Fruit fly (Drosophila melanogaster) whole organism, embryonic: ENCODE results near the gene CG32313.
A peak's percentile ranks its signal among the peaks of the same experiment; 100 is the strongest.

Experiments used
- Blimp-1 ChIP-seq: fragments of 200-800 bp; sonication (Bioruptor generic); optimal IDR thresholded peaks from 3 replicates; lab custom pipeline; 2018; ENCODE audit warnings: missing biosample characterization, missing genetic modification characterization, mild to moderate bottlenecking, moderate library complexity, missing genetic modification reagents
- CG10147 ChIP-seq: fragments of 200-800 bp; sonication (Bioruptor generic); optimal IDR thresholded peaks from 2 replicates; lab custom pipeline; 2019; ENCODE audit warnings: missing biosample characterization, mild to moderate bottlenecking, missing genetic modification characterization, moderate library complexity
- CG1024 ChIP-seq: fragments of 200-800 bp; sonication (Bioruptor generic); IDR thresholded peaks from 2 replicates; pipeline ENCODE4 v1.3.6; 2022; ENCODE audit warnings: missing biosample characterization, missing genetic modification characterization
- CG10274 ChIP-seq: fragments of 200-800 bp; sonication (Bioruptor generic); optimal IDR thresholded peaks from 3 replicates; lab custom pipeline; 2017; ENCODE audit warnings: missing biosample characterization, mild to moderate bottlenecking, missing genetic modification characterization
- CG11093 ChIP-seq: fragments of 200-800 bp; sonication (Bioruptor generic); IDR thresholded peaks from 3 replicates; pipeline ENCODE4 v1.3.6; 2022; ENCODE audit warnings: missing biosample characterization, missing genetic modification characterization
- CG12391 ChIP-seq: fragments of 200-800 bp; sonication (Bioruptor generic); optimal IDR thresholded peaks from 3 replicates; lab custom pipeline; 2018; ENCODE audit warnings: missing biosample characterization, mild to moderate bottlenecking, missing genetic modification characterization, moderate library complexity
- CG14965 ChIP-seq: fragments of 200-800 bp; sonication (Bioruptor generic); optimal IDR thresholded peaks from 2 replicates; lab custom pipeline; 2016; ENCODE audit warnings: missing biosample characterization, missing genetic modification characterization, borderline replicate concordance
- CG15601 ChIP-seq: fragments of 200-800 bp; sonication (Bioruptor generic); optimal IDR thresholded peaks from 3 replicates; lab custom pipeline; 2019; ENCODE audit warnings: missing biosample characterization, mild to moderate bottlenecking, missing genetic modification characterization, moderate library complexity
- CG15696 ChIP-seq: fragments of 200-800 bp; sonication (Bioruptor generic); optimal IDR thresholded peaks from 2 replicates; lab custom pipeline; 2019; ENCODE audit warnings: missing biosample characterization, mild to moderate bottlenecking, missing genetic modification characterization, moderate library complexity
- CG17361 ChIP-seq: fragments of 200-800 bp; sonication (Bioruptor generic); IDR thresholded peaks from 3 replicates; pipeline ENCODE4 v1.3.6; 2022; ENCODE audit warnings: missing biosample characterization, missing genetic modification characterization
- CG17612 ChIP-seq: fragments of 200-800 bp; sonication (Bioruptor generic); IDR thresholded peaks from 2 replicates; pipeline ENCODE4 v1.3.6; 2022; ENCODE audit warnings: missing biosample characterization, missing genetic modification characterization
- CG18619 ChIP-seq: fragments of 200-800 bp; sonication (Bioruptor generic); optimal IDR thresholded peaks from 3 replicates; lab custom pipeline; 2017; ENCODE audit warnings: missing biosample characterization, mild to moderate bottlenecking, missing genetic modification characterization
- CG30020 ChIP-seq: fragments of 200-800 bp; optimal IDR thresholded peaks from 2 replicates; lab custom pipeline; 2019; ENCODE audit warnings: missing biosample characterization, mild to moderate bottlenecking, missing genetic modification characterization, moderate library complexity
- CG3163 ChIP-seq: fragments of 200-800 bp; sonication (Bioruptor generic); optimal IDR thresholded peaks from 3 replicates; lab custom pipeline; 2016; ENCODE audit warnings: missing biosample characterization, missing genetic modification characterization
- CG33557 ChIP-seq: fragments of 200-800 bp; sonication (Bioruptor generic); optimal IDR thresholded peaks from 2 replicates; lab custom pipeline; 2019; ENCODE audit warnings: missing biosample characterization, mild to moderate bottlenecking, missing genetic modification characterization, moderate library complexity
- CG34422 ChIP-seq: fragments of 200-800 bp; sonication (Bioruptor generic); IDR thresholded peaks from 3 replicates; pipeline ENCODE4 v1.3.6; 2022; ENCODE audit warnings: missing biosample characterization, missing genetic modification characterization
- CG7786 ChIP-seq: fragments of 200-800 bp; sonication (Bioruptor generic); optimal IDR thresholded peaks from 2 replicates; lab custom pipeline; 2016; ENCODE audit warnings: missing biosample characterization, missing genetic modification characterization
- CG8089 ChIP-seq: fragments of 200-800 bp; sonication (Bioruptor generic); optimal IDR thresholded peaks from 3 replicates; lab custom pipeline; 2016; ENCODE audit warnings: missing biosample characterization, missing genetic modification characterization
- CG8765 ChIP-seq: fragments of 200-800 bp; sonication (Bioruptor generic); IDR thresholded peaks from 2 replicates; pipeline ENCODE4 v1.3.6; 2022; ENCODE audit warnings: missing biosample characterization, missing genetic modification characterization
- CHES-1-like ChIP-seq: fragments of 200-800 bp; sonication (Bioruptor generic); optimal IDR thresholded peaks from 2 replicates; lab custom pipeline; 2016; ENCODE audit warnings: missing biosample characterization, missing genetic modification characterization
- Doc3 ChIP-seq: fragments of 200-800 bp; sonication (Bioruptor generic); IDR thresholded peaks from 3 replicates; pipeline ENCODE4 v1.3.6; 2022; ENCODE audit warnings: missing biosample characterization, missing genetic modification characterization; ENCODE audit not compliant: partially characterized antibody
- Dref ChIP-seq: fragments of 200-800 bp; sonication (Bioruptor generic); IDR thresholded peaks from 2 replicates; pipeline ENCODE4 v1.3.6; 2022; ENCODE audit warnings: missing biosample characterization, missing genetic modification characterization
- Eip74EF ChIP-seq, 2 experiments: fragments of 200-800 bp in 1 of 2; fragments of >200 bp in 1 of 2; sonication (Bioruptor generic) in 1 of 2; optimal IDR thresholded peaks; 2 replicates each; lab custom pipeline; 2017 to 2019; ENCODE audit warnings: missing biosample characterization in 2 of 2, missing genetic modification characterization in 2 of 2, mild to moderate bottlenecking in 1 of 2, moderate library complexity in 1 of 2
- Lpt ChIP-seq: fragments of >200 bp; optimal IDR thresholded peaks from 2 replicates; lab custom pipeline; 2018; ENCODE audit warnings: missing biosample characterization, missing genetic modification characterization
- Med ChIP-seq: fragments of 200-800 bp; sonication (Bioruptor generic); peaks from one replicate; lab custom pipeline; 2016; ENCODE audit warnings: missing biosample characterization, missing genetic modification characterization, mild to moderate bottlenecking, inconsistent platforms, moderate library complexity
- NC2α ChIP-seq: fragments of 200-800 bp; sonication (Bioruptor generic); optimal IDR thresholded peaks from 2 replicates; lab custom pipeline; 2016; ENCODE audit warnings: missing biosample characterization, missing genetic modification characterization
- NFAT ChIP-seq: fragments of 200-800 bp; sonication (Bioruptor generic); IDR thresholded peaks from 2 replicates; pipeline ENCODE4 v1.3.6; 2022; ENCODE audit warnings: missing biosample characterization, missing genetic modification characterization
- Nf-YB ChIP-seq: fragments of 200-800 bp; sonication (Bioruptor generic); optimal IDR thresholded peaks from 3 replicates; lab custom pipeline; 2019; ENCODE audit warnings: missing biosample characterization, mild to moderate bottlenecking, missing genetic modification characterization, moderate library complexity
- Ravus ChIP-seq: fragments of 200-800 bp; sonication (Bioruptor generic); IDR thresholded peaks from 2 replicates; pipeline ENCODE4 v1.3.6; 2022; ENCODE audit warnings: missing biosample characterization, missing genetic modification characterization
- YL-1 ChIP-seq: fragments of 200-800 bp; sonication (Bioruptor generic); optimal IDR thresholded peaks from 3 replicates; lab custom pipeline; 2017; ENCODE audit warnings: missing biosample characterization, mild to moderate bottlenecking, missing genetic modification characterization
- al ChIP-seq: fragments of 200-800 bp; sonication (Bioruptor generic); IDR thresholded peaks from 2 replicates; pipeline ENCODE4 v1.3.6; 2022; ENCODE audit warnings: missing biosample characterization, missing genetic modification characterization
- amos ChIP-seq: fragments of 200-800 bp; sonication (Bioruptor generic); IDR thresholded peaks from 2 replicates; pipeline ENCODE4 v1.3.6; 2022; ENCODE audit warnings: missing biosample characterization, missing genetic modification characterization; ENCODE audit not compliant: partially characterized antibody
- aop ChIP-seq: fragments of 200-800 bp; sonication (Bioruptor generic); IDR thresholded peaks from 2 replicates; pipeline ENCODE4 v1.3.6; 2022; ENCODE audit warnings: missing biosample characterization, missing genetic modification characterization
- ase ChIP-seq: fragments of 200-800 bp; sonication (Bioruptor generic); IDR thresholded peaks from 3 replicates; pipeline ENCODE4 v1.3.6; 2022; ENCODE audit warnings: missing biosample characterization, missing genetic modification characterization
- cas ChIP-seq: fragments of 200-800 bp; sonication (Bioruptor generic); IDR thresholded peaks from 2 replicates; pipeline ENCODE4 v1.3.6; 2022; ENCODE audit warnings: missing biosample characterization, missing genetic modification characterization
- eve ChIP-seq, 2 experiments: fragments of >200 bp; optimal IDR thresholded peaks; 2 replicates each; lab custom pipeline; 2017; ENCODE audit warnings: missing biosample characterization in 2 of 2, missing genetic modification characterization in 2 of 2
- fd96Cb ChIP-seq: fragments of 200-800 bp; sonication (Bioruptor generic); optimal IDR thresholded peaks from 2 replicates; lab custom pipeline; 2018; ENCODE audit warnings: missing biosample characterization, mild to moderate bottlenecking, missing genetic modification characterization, moderate library complexity
- gfzf ChIP-seq: fragments of 200-800 bp; sonication (Bioruptor generic); optimal IDR thresholded peaks from 2 replicates; lab custom pipeline; 2016; ENCODE audit warnings: missing biosample characterization, mild to moderate bottlenecking, missing genetic modification characterization, moderate library complexity
- insv ChIP-seq, 2 experiments: fragments of 200-800 bp; sonication (Bioruptor generic); optimal IDR thresholded peaks; 3 replicates each; lab custom pipeline; 2016 to 2018; ENCODE audit warnings: missing biosample characterization in 2 of 2, missing genetic modification characterization in 2 of 2
- kah ChIP-seq: fragments of 200-800 bp; sonication (Bioruptor generic); optimal IDR thresholded peaks from 2 replicates; lab custom pipeline; 2018; ENCODE audit warnings: missing biosample characterization, mild to moderate bottlenecking, missing genetic modification characterization
- lilli ChIP-seq: fragments of 200-800 bp; sonication (Bioruptor generic); optimal IDR thresholded peaks from 3 replicates; lab custom pipeline; 2016; ENCODE audit warnings: missing biosample characterization, missing genetic modification characterization
- luna ChIP-seq: fragments of 200-800 bp; sonication (Bioruptor generic); optimal IDR thresholded peaks from 2 replicates; lab custom pipeline; 2016; ENCODE audit warnings: missing biosample characterization, missing genetic modification characterization
- row ChIP-seq: fragments of 200-800 bp; sonication (Bioruptor generic); IDR thresholded peaks from 3 replicates; pipeline ENCODE4 v1.3.6; 2022; ENCODE audit warnings: missing biosample characterization, missing genetic modification characterization
- stwl ChIP-seq: fragments of 200-800 bp; sonication (Bioruptor generic); optimal IDR thresholded peaks from 3 replicates; lab custom pipeline; 2018; ENCODE audit warnings: missing biosample characterization, mild to moderate bottlenecking, missing genetic modification characterization, moderate library complexity
- tup ChIP-seq: fragments of 200-800 bp; sonication (Bioruptor generic); optimal IDR thresholded peaks from 2 replicates; lab custom pipeline; 2016; ENCODE audit warnings: missing biosample characterization, mild to moderate bottlenecking, missing genetic modification characterization, moderate library complexity
- vnd ChIP-seq: fragments of 200-800 bp; sonication (Bioruptor generic); IDR thresholded peaks from 3 replicates; pipeline ENCODE4 v1.3.6; 2022; ENCODE audit warnings: missing biosample characterization, missing genetic modification characterization; ENCODE audit not compliant: partially characterized antibody
- vvl ChIP-seq: fragments of 200-800 bp; sonication (Bioruptor generic); IDR thresholded peaks from 2 replicates; pipeline ENCODE4 v1.3.6; 2022; ENCODE audit warnings: missing biosample characterization, missing genetic modification characterization
- z ChIP-seq: fragments of 200-800 bp; sonication (Bioruptor generic); IDR thresholded peaks from 3 replicates; pipeline ENCODE4 v1.3.6; 2022; ENCODE audit warnings: missing biosample characterization, missing genetic modification characterization
- zfh2 ChIP-seq: fragments of 200-800 bp; sonication (Bioruptor generic); optimal IDR thresholded peaks from 2 replicates; lab custom pipeline; 2016; ENCODE audit warnings: missing biosample characterization, missing genetic modification characterization

Gene CG32313

DNA sequence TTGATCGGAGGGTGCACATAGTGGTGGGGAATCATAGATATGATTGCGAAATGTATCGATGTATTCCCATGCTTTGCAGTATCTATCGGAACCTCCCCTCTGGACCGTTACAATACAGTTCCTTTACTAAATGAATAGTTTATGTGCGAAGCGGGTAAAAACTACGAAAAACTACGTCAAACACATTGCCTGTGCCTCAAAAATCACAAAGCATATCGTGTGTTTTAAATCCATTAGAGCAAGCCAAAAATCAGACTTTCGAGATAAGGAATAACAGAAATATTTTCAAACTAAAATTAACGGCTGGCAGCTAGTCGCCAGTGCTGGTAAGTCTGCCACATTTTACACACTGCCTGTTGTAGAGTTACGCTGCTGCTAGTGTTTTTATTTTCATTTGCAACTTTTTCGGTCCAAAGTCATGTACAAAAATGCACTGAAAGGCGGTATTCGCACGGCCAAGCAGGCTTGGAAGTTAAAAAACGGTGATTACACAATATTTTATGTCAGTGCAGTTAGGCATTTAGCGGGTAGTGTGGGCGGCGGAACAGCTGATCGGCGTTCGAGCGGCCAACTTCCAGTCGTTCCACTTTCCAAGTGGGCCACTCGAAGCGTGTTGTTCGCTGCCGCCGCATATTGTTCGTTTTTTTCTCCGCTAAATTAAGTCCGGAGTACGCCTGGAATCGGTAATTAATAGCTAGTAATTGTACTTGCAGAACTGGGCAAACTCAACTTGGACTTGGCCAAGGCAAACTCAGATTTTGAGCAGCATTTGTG lies 28.1 kb downstream of the CG32313 start (continued):
- TF ChIP-seq CG11093 (GFP tag; lab: Robert Waterston, UW) (no peak), ase (GFP tag; lab: Robert Waterston, UW) (no peak), Med (GFP tag; lab: Kevin White, UChicago) (peak; percentile 96), YL-1 (peak; percentile 43), CG34422 (GFP tag; lab: Robert Waterston, UW) (peak; percentile 51; the same call in 1 of the 3 replicates), Ravus (GFP tag; lab: Robert Waterston, UW) (no peak), CG8765 (GFP tag; lab: Robert Waterston, UW) (no peak), eve (GFP tag; optimal IDR thresholded peaks at IDR 0.05; lab: Kevin White, UChicago) (no peak), CG7786 (GFP tag; lab: Kevin White, UChicago) (peak; percentile 87), Eip74EF (GFP tag; optimal IDR thresholded peaks at IDR 0.05; lab: Kevin White, UChicago) (no peak), CG15696 (tag; lab: Kevin White, UChicago) (no peak), Doc3 (GFP tag; lab: Robert Waterston, UW) (peak; percentile 70), z (no peak), CG17361 (GFP tag; lab: Robert Waterston, UW) (no peak; the same call in 2 of the 3 replicates), Dref (GFP tag; lab: Robert Waterston, UW) (peak; percentile 79), CG17612 (no peak), Lpt (GFP tag; lab: Kevin White, UChicago) (no peak), CG33557 (GFP tag; lab: Kevin White, UChicago) (peak; percentile 3), fd96Cb (tag; lab: Kevin White, UChicago) (no peak), tup (peak; percentile 59), CHES-1-like (GFP tag; lab: Kevin White, UChicago) (peak; percentile 52), CG1024 (0 out of 2 replicates have a peak, but pooled peaks have one; percentile 4), vvl (GFP tag; lab: Robert Waterston, UW) (peak; percentile 71), cas (no peak), amos (GFP tag; lab: Robert Waterston, UW) (peak; percentile 83), kah (no peak), CG18619 (GFP tag; lab: Kevin White, UChicago) (peak; percentile 40), CG12391 (tag; lab: Kevin White, UChicago) (peak; percentile 35), gfzf (GFP tag; lab: Kevin White, UChicago) (peak; percentile 47), CG30020 (tag; lab: Kevin White, UChicago) (peak; percentile 67), Nf-YB (GFP tag; lab: Kevin White, UChicago) (no peak), CG10274 (peak; percentile 73), al (no peak), luna (peak; percentile 64), CG14965 (GFP tag; lab: Kevin White, UChicago) (no peak), NFAT (GFP tag; lab: Robert Waterston, UW) (peak; percentile 23; the same call in 1 of the 2 replicates), vnd (peak; percentile 51; the same call in 2 of the 3 replicates), row (peak; percentile 56), CG15601 (no peak), Blimp-1 (GFP tag; lab: Kevin White, UChicago) (no peak), lilli (GFP tag; lab: Kevin White, UChicago) (peak; percentile 80), CG3163 (GFP tag; lab: Kevin White, UChicago) (peak; percentile 51), NC2α (GFP tag; lab: Kevin White, UChicago) (peak; percentile 32), CG10147 (GFP tag; lab: Kevin White, UChicago) (no peak), CG8089 (peak; percentile 34), insv (GFP tag; optimal IDR thresholded peaks at IDR 0.05; lab: Kevin White, UChicago) (peak in 1 of 2 experiments; percentile 27), stwl (tag; lab: Kevin White, UChicago) (peak; percentile 40), aop (GFP tag; lab: Robert Waterston, UW) (no peak), zfh2 (GFP tag; lab: Kevin White, UChicago) (peak; percentile 79)
